Worm (Caenorhabditis elegans): ENCODE results near the gene nop-1.

DNA sequence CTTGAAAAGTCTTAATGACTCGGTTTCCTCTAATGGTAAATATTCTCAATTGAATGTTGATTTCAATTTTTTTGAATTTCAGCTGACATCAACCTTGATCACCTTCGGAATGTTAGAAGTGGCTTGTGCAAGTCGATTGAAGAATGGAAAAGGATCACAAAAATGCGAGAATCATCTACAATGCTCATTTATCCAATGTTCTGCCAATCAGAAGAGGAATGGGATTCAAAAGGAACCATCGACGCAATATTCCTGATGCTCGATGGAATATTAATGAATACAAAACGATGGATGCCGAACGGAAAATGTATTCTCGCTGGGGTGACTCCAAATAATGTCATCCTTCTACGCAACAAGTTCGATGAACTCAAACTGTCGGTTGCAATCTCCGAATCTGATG lies 3.0 kb downstream of the nop-1 start:
- TF ChIP-seq ccch-3 (GFP tag; optimal IDR thresholded peaks at IDR 0.05) (no peak), dpl-1 (GFP tag; optimal IDR thresholded peaks at IDR 0.05) (no peak), efl-1 (GFP tag; optimal IDR thresholded peaks at IDR 0.05) (no peak), pbrm-1 (GFP tag; IDR thresholded peaks at IDR 0.05) (no peak), lsy-27 (tag; optimal IDR thresholded peaks at IDR 0.05; ENCODE audit: borderline replicate concordance, insufficient read depth) (no peak), ztf-26 (tag; optimal IDR thresholded peaks at IDR 0.05) (no peak), nfya-1 (tag; optimal IDR thresholded peaks at IDR 0.05; ENCODE audit: borderline replicate concordance, insufficient read depth) (no peak), nhr-120 (GFP tag; IDR thresholded peaks at IDR 0.05) (no peak), let-607 (tag; optimal IDR thresholded peaks at IDR 0.05) (no peak), lin-40 (tag; optimal IDR thresholded peaks at IDR 0.05) (no peak), die-1 (tag; optimal IDR thresholded peaks at IDR 0.05) (no peak)

Data from whole organism, young adult.